Worm (Caenorhabditis elegans): ENCODE measurements around the gene F10D7.5.

DNA sequence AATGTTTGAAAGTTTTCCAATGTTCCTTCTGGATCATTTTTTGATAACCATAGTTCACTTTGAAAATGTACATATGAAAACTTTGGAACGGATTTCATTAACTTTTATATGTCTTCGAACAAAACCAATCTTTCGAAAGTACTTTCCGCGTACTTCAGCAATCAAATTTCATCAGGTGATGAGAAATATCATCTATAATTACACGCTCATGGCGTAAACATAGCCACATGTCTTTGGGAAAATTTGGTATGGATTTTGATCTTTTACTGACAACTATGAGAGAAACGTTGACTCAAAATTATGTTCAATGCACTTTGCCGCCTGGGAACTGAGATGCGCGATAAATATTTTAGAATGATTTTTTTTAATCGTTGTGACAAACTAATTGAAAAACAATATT, 52.5 kb downstream of the F10D7.5 start:
- TF ChIP-seq T22C8.4 (GFP tag; IDR thresholded peaks at IDR 0.05) (no peak), klf-2 (GFP tag; conservative IDR thresholded peaks at IDR 0.05) (no peak)

Data from whole organism, midembryonic.